Worm (Caenorhabditis elegans) whole organism, midembryonic: ENCODE results near the gene snpn-1.
"Not testable (repeated sequence)": the region's sequence is repeated elsewhere in the genome, so short reads cannot be mapped to it uniquely, and the experiment has no call there.

ENCODE experiments used
- T22C8.4 ChIP-seq: fragments of 200-800 bp; sonication (Bioruptor generic); IDR thresholded peaks from 2 replicates; pipeline ENCODE4 v1.3.6; 2022; ENCODE audit warnings: missing genetic modification characterization, missing compliant biosample characterization
- cog-1 ChIP-seq: sonication (generic microtip); optimal IDR thresholded peaks from 2 replicates; lab custom pipeline; 2016; ENCODE audit warnings: missing genetic modification characterization, missing compliant biosample characterization
- flt-1 ChIP-seq: fragments of 200-800 bp; sonication (Bioruptor generic); IDR thresholded peaks from 2 replicates; pipeline ENCODE4 v1.3.6; 2022; ENCODE audit warnings: missing genetic modification characterization, missing compliant biosample characterization
- klf-2 ChIP-seq: fragments of 200-800 bp; sonication (Bioruptor generic); conservative IDR thresholded peaks from 2 replicates; pipeline ENCODE4 v1.3.6; 2022; ENCODE audit warnings: missing genetic modification reagents, missing genetic modification characterization, missing compliant biosample characterization
- med-1 ChIP-seq: sonication (generic microtip); optimal IDR thresholded peaks from 2 replicates; lab custom pipeline; 2017; ENCODE audit warnings: missing genetic modification characterization, mild to moderate bottlenecking, missing compliant biosample characterization, antibody characterized with exemption, missing genetic modification reagents; ENCODE audit not compliant: insufficient read depth
- ref-1 ChIP-seq: fragments of 200-800 bp; sonication (Bioruptor generic); conservative IDR thresholded peaks from 2 replicates; pipeline ENCODE4 v1.3.6; 2022; ENCODE audit warnings: missing genetic modification reagents, missing genetic modification characterization, missing compliant biosample characterization
- tab-1 ChIP-seq: fragments of 200-800 bp; sonication (Bioruptor generic); IDR thresholded peaks from 2 replicates; pipeline ENCODE4 v1.3.6; 2022; ENCODE audit warnings: missing genetic modification characterization, missing compliant biosample characterization
- ztf-23 ChIP-seq: fragments of 200-800 bp; sonication (Bioruptor generic); IDR thresholded peaks from 2 replicates; pipeline ENCODE4 v1.3.6; 2022; ENCODE audit warnings: missing genetic modification reagents, missing genetic modification characterization, missing compliant biosample characterization
- ztf-29 ChIP-seq: fragments of 200-800 bp; sonication (Bioruptor generic); IDR thresholded peaks from 2 replicates; pipeline ENCODE4 v1.3.6; 2022; ENCODE audit warnings: missing genetic modification reagents, missing genetic modification characterization, missing compliant biosample characterization

snpn-1 gene

ce11 chrIV:5086961-5087326 is 3.9 kb downstream of the snpn-1 start:
- 0 out of 2 replicates have a peak, but pooled peaks have one; percentile 4 for TF ChIP-seq flt-1 (GFP tag; lab: Robert Waterston, UW)
- TF ChIP-seq tab-1, result no peak

- TF ChIP-seq ref-1 (no peak), T22C8.4 (GFP tag; lab: Robert Waterston, UW) (no peak), ztf-29 (GFP tag; lab: Robert Waterston, UW) (no peak), med-1 (GFP tag; lab: Kevin White, UChicago) (no peak), cog-1 (tag; lab: Kevin White, UChicago) (no peak), klf-2 (no peak), tab-1 (no peak), ztf-23 (no peak), flt-1 (GFP tag; lab: Robert Waterston, UW) (no peak)
Observed at ce11 chrIV:5086243-5086960, 4.4 kb downstream of the snpn-1 start.

- peak; percentile 15; the same call in 1 of the 2 replicates for TF ChIP-seq flt-1 (GFP tag; lab: Robert Waterston, UW)
- TF ChIP-seq ztf-29 (GFP tag; lab: Robert Waterston, UW), result no peak
Observed at ce11 chrIV:5085782-5086181, 5.1 kb downstream of the snpn-1 start.

- TF ChIP-seq ref-1, result no peak
- no peak for TF ChIP-seq flt-1 (GFP tag; lab: Robert Waterston, UW)
- TF ChIP-seq T22C8.4 (GFP tag; lab: Robert Waterston, UW), result no peak
- TF ChIP-seq cog-1 (tag; lab: Kevin White, UChicago), result no peak
- TF ChIP-seq tab-1, result no peak
- TF ChIP-seq ztf-23, result no peak
- TF ChIP-seq med-1 (GFP tag; lab: Kevin White, UChicago), result no peak
- TF ChIP-seq ztf-29 (GFP tag; lab: Robert Waterston, UW), result no peak
- TF ChIP-seq klf-2, result no peak
Observed at ce11 chrIV:5083832-5084231, 7.0 kb downstream of the snpn-1 start.

ce11 chrIV:5082900-5083530 is 7.8 kb downstream of the snpn-1 start, which contains the start of gene pygo-1:
pygo-1 (plus strand) TSS chrIV:5083303.
- TF ChIP-seq med-1 (GFP tag; lab: Kevin White, UChicago) (no peak), ztf-23 (no peak), ztf-29 (GFP tag; lab: Robert Waterston, UW) (no peak), T22C8.4 (GFP tag; lab: Robert Waterston, UW) (no peak), flt-1 (GFP tag; lab: Robert Waterston, UW) (no peak), tab-1 (no peak), klf-2 (no peak), cog-1 (tag; lab: Kevin White, UChicago) (no peak), ref-1 (no peak)

ce11 chrIV:5081122-5081521 is 9.7 kb downstream of the snpn-1 start:
- TF ChIP-seq flt-1 (GFP tag; lab: Robert Waterston, UW) (no peak), ref-1 (no peak), tab-1 (no peak), cog-1 (tag; lab: Kevin White, UChicago) (no peak), T22C8.4 (GFP tag; lab: Robert Waterston, UW) (no peak), med-1 (GFP tag; lab: Kevin White, UChicago) (no peak), klf-2 (no peak), ztf-23 (no peak), ztf-29 (GFP tag; lab: Robert Waterston, UW) (no peak)

- TF ChIP-seq ref-1, result no peak
- peak; percentile 2 for TF ChIP-seq cog-1 (tag; lab: Kevin White, UChicago)
Observed at ce11 chrIV:5078846-5079245, 12.0 kb downstream of the snpn-1 start.

ce11 chrIV:5077918-5078317 is 12.9 kb downstream of the snpn-1 start:
- TF ChIP-seq ztf-23 (no peak; the same call in 1 of the 2 replicates), tab-1 (0 out of 2 replicates have a peak, but pooled peaks have one; percentile 22)

- TF ChIP-seq ztf-23 (no peak), cog-1 (tag; lab: Kevin White, UChicago) (no peak), ref-1 (no peak), tab-1 (no peak), med-1 (GFP tag; lab: Kevin White, UChicago) (no peak), klf-2 (no peak), flt-1 (GFP tag; lab: Robert Waterston, UW) (no peak), T22C8.4 (GFP tag; lab: Robert Waterston, UW) (no peak), ztf-29 (GFP tag; lab: Robert Waterston, UW) (no peak)
Observed at ce11 chrIV:5076607-5077006, 14.2 kb downstream of the snpn-1 start.

ce11 chrIV:5073836-5074235 is 17.0 kb downstream of the snpn-1 start:
- no peak for TF ChIP-seq klf-2

ce11 chrIV:5070593-5070992 is 20.2 kb downstream of the snpn-1 start, which contains the start of gene C02B10.6:
C02B10.6 (plus strand) TSS chrIV:5070893.
- not testable (repeated sequence) for TF ChIP-seq klf-2; ztf-29 (GFP tag; lab: Robert Waterston, UW); T22C8.4 (GFP tag; lab: Robert Waterston, UW)
